Worm (Caenorhabditis elegans) whole organism, L1 larva: ENCODE results near the gene C07E3.3.

Experiments
- C04F5.9 ChIP-seq: sonication (generic microtip); optimal IDR thresholded peaks from 2 replicates; lab custom pipeline; 2016; ENCODE audit warnings: missing genetic modification characterization, missing compliant biosample characterization
- F16B12.6 ChIP-seq: fragments of 150-350 bp; optimal IDR thresholded peaks from 2 replicates; lab custom pipeline; 2014; ENCODE audit warnings: missing biosample characterization, missing genetic modification characterization
- aha-1 ChIP-seq: fragments of 150-350 bp; optimal IDR thresholded peaks from 2 replicates; lab custom pipeline; 2014; ENCODE audit warnings: missing biosample characterization, missing genetic modification characterization
- aly-2 ChIP-seq: fragments of 150-350 bp; optimal IDR thresholded peaks from 2 replicates; lab custom pipeline; 2014; ENCODE audit warnings: missing biosample characterization, missing genetic modification characterization
- ceh-82 ChIP-seq, 3 experiments: fragments of 150-350 bp in 1 of 3; sonication (generic microtip) in 2 of 3; optimal IDR thresholded peaks; 2 replicates each; lab custom pipeline; 2014 to 2017; ENCODE audit warnings: missing biosample characterization in 3 of 3, missing genetic modification characterization in 3 of 3
- ceh-88 ChIP-seq: fragments of 200-800 bp; sonication (Bioruptor generic); IDR thresholded peaks from 2 replicates; pipeline ENCODE4 v1.3.6; 2022; ENCODE audit warnings: missing genetic modification characterization, missing compliant biosample characterization
- ces-1 ChIP-seq: fragments of 150-350 bp; optimal IDR thresholded peaks from 2 replicates; lab custom pipeline; 2014; ENCODE audit warnings: missing biosample characterization, missing genetic modification reagents, missing genetic modification characterization
- dpl-1 ChIP-seq, 3 experiments: fragments of 150-350 bp in 2 of 3; sonication (generic microtip) in 1 of 3; optimal IDR thresholded peaks; 2 replicates each; lab custom pipeline; 2014 to 2017; ENCODE audit warnings: missing biosample characterization in 3 of 3, missing genetic modification characterization in 3 of 3, missing genetic modification reagents in 3 of 3
- dsc-1 ChIP-seq: sonication (generic microtip); optimal IDR thresholded peaks from 2 replicates; lab custom pipeline; 2016; ENCODE audit warnings: mild to moderate bottlenecking, missing genetic modification characterization, missing compliant biosample characterization
- efl-1 ChIP-seq, 4 experiments: fragments of 150-350 bp; optimal IDR thresholded peaks in 3 of 4; peaks in 1 of 4; 1 replicate in 1 of 4; 2 replicates in 3 of 4; lab custom pipeline; 2014; ENCODE audit warnings: missing biosample characterization in 2 of 4, missing genetic modification characterization in 2 of 4, missing genetic modification reagents in 2 of 4
- egl-13 ChIP-seq: sonication (generic microtip); optimal IDR thresholded peaks from 2 replicates; lab custom pipeline; 2016; ENCODE audit warnings: missing genotype, missing genetic modification reagents, missing genetic modification characterization, missing compliant biosample characterization
- egl-27 ChIP-seq, 2 experiments: fragments of 150-350 bp in 1 of 2; sonication (generic microtip); optimal IDR thresholded peaks; 3 replicates each; lab custom pipeline; 2017 to 2018; ENCODE audit warnings: missing biosample characterization in 2 of 2, missing genetic modification characterization in 2 of 2, missing genetic modification reagents in 2 of 2
- fkh-10 ChIP-seq: sonication (generic microtip); optimal IDR thresholded peaks from 2 replicates; lab custom pipeline; 2017; ENCODE audit warnings: missing biosample characterization, missing genetic modification reagents, missing genetic modification characterization
- fkh-8 ChIP-seq: sonication (generic microtip); optimal IDR thresholded peaks from 2 replicates; lab custom pipeline; 2016; ENCODE audit warnings: mild to moderate bottlenecking, missing genetic modification characterization, missing compliant biosample characterization
- grh-1 ChIP-seq: fragments of 200-800 bp; sonication (Bioruptor generic); IDR thresholded peaks from 2 replicates; pipeline ENCODE4 v1.3.6; 2022; ENCODE audit warnings: missing genetic modification reagents, missing genetic modification characterization, missing compliant biosample characterization
- hlh-17 ChIP-seq: fragments of 200-800 bp; sonication (Bioruptor generic); optimal IDR thresholded peaks from 2 replicates; lab custom pipeline; 2018; ENCODE audit warnings: missing genetic modification characterization, mild to moderate bottlenecking, missing compliant biosample characterization, moderate library complexity, borderline replicate concordance
- irx-1 ChIP-seq: sonication (generic microtip); optimal IDR thresholded peaks from 2 replicates; lab custom pipeline; 2016; ENCODE audit warnings: missing genetic modification characterization, missing compliant biosample characterization
- isw-1 ChIP-seq: fragments of 200-800 bp; sonication (Bioruptor generic); IDR thresholded peaks from 2 replicates; pipeline ENCODE4 v1.3.6; 2022; ENCODE audit warnings: missing genetic modification characterization, missing compliant biosample characterization
- lin-13 ChIP-seq: fragments of 150-350 bp; optimal IDR thresholded peaks from 2 replicates; lab custom pipeline; 2014; ENCODE audit warnings: missing biosample characterization, missing genetic modification reagents, missing genetic modification characterization
- lin-14 ChIP-seq: fragments of 200-800 bp; sonication (Bioruptor generic); optimal IDR thresholded peaks from 2 replicates; lab custom pipeline; 2018; ENCODE audit warnings: mild to moderate bottlenecking, missing genetic modification characterization, moderate library complexity, missing compliant biosample characterization
- lin-15B ChIP-seq: fragments of 150-350 bp; sonication (generic microtip); optimal IDR thresholded peaks from 3 replicates; lab custom pipeline; 2014; ENCODE audit warnings: missing biosample characterization, missing genetic modification characterization
- lin-39 ChIP-seq: fragments of 150-350 bp; optimal IDR thresholded peaks from 2 replicates; lab custom pipeline; 2014; ENCODE audit warnings: missing biosample characterization, missing genetic modification reagents, missing genetic modification characterization
- lsy-2 ChIP-seq, 2 experiments: fragments of 150-350 bp; optimal IDR thresholded peaks; 2 replicates each; lab custom pipeline; 2014; ENCODE audit warnings: missing biosample characterization in 2 of 2, missing genetic modification characterization in 2 of 2
- mef-2 ChIP-seq: fragments of 150-350 bp; optimal IDR thresholded peaks from 2 replicates; lab custom pipeline; 2014; ENCODE audit warnings: missing biosample characterization, missing genetic modification characterization
- mep-1 ChIP-seq: fragments of 150-350 bp; optimal IDR thresholded peaks from 2 replicates; lab custom pipeline; 2014; ENCODE audit warnings: missing biosample characterization, missing genetic modification characterization
- nhr-11 ChIP-seq: fragments of 150-350 bp; optimal IDR thresholded peaks from 2 replicates; lab custom pipeline; 2014; ENCODE audit warnings: missing biosample characterization, missing genetic modification characterization
- nhr-20 ChIP-seq: sonication (generic microtip); optimal IDR thresholded peaks from 2 replicates; lab custom pipeline; 2016; ENCODE audit warnings: mild to moderate bottlenecking, missing genetic modification characterization, missing compliant biosample characterization
- nhr-237 ChIP-seq: fragments of 150-350 bp; optimal IDR thresholded peaks from 2 replicates; lab custom pipeline; 2014; ENCODE audit warnings: missing biosample characterization, missing genetic modification characterization
- nhr-28 ChIP-seq: fragments of 150-350 bp; optimal IDR thresholded peaks from 2 replicates; lab custom pipeline; 2014; ENCODE audit warnings: missing biosample characterization, missing genetic modification characterization
- nhr-71 ChIP-seq: sonication (generic microtip); optimal IDR thresholded peaks from 2 replicates; lab custom pipeline; 2016; ENCODE audit warnings: mild to moderate bottlenecking, missing genetic modification characterization, moderate library complexity, missing compliant biosample characterization
- nhr-77 ChIP-seq: fragments of 150-350 bp; optimal IDR thresholded peaks from 2 replicates; lab custom pipeline; 2014; ENCODE audit warnings: missing biosample characterization, missing genetic modification characterization
- nhr-85 ChIP-seq: sonication (generic microtip); peaks from one replicate; lab custom pipeline; 2016; ENCODE audit warnings: missing genetic modification characterization, inconsistent platforms, missing compliant biosample characterization
- rnt-1 ChIP-seq: sonication (generic microtip); optimal IDR thresholded peaks from 2 replicates; lab custom pipeline; 2016; ENCODE audit warnings: mild to moderate bottlenecking, missing genetic modification characterization, moderate library complexity, missing compliant biosample characterization
- snu-23 ChIP-seq: sonication (generic microtip); optimal IDR thresholded peaks from 2 replicates; lab custom pipeline; 2016; ENCODE audit warnings: missing genetic modification characterization, missing compliant biosample characterization
- sox-4 ChIP-seq: sonication (generic microtip); optimal IDR thresholded peaks from 2 replicates; lab custom pipeline; 2016; ENCODE audit warnings: missing genetic modification characterization, missing compliant biosample characterization
- sptf-1 ChIP-seq: fragments of 150-350 bp; optimal IDR thresholded peaks from 2 replicates; lab custom pipeline; 2014; ENCODE audit warnings: missing biosample characterization, missing genetic modification characterization
- swsn-7 ChIP-seq: sonication (generic microtip); optimal IDR thresholded peaks from 2 replicates; lab custom pipeline; 2016; ENCODE audit warnings: missing genetic modification characterization, missing compliant biosample characterization
- unc-130 ChIP-seq: fragments of 150-350 bp; optimal IDR thresholded peaks from 2 replicates; lab custom pipeline; 2017; ENCODE audit warnings: missing biosample characterization, missing genetic modification characterization, inconsistent platforms
- unc-86 ChIP-seq: sonication (generic microtip); optimal IDR thresholded peaks from 2 replicates; lab custom pipeline; 2016; ENCODE audit warnings: missing genetic modification characterization, missing compliant biosample characterization
- vab-15 ChIP-seq: sonication (generic microtip); optimal IDR thresholded peaks from 2 replicates; lab custom pipeline; 2017; ENCODE audit warnings: missing genotype, mild to moderate bottlenecking, missing genetic modification characterization, missing compliant biosample characterization
- zag-1 ChIP-seq: fragments of 150-350 bp; optimal IDR thresholded peaks from 2 replicates; lab custom pipeline; 2014; ENCODE audit warnings: missing biosample characterization, missing genetic modification characterization
- zip-4 ChIP-seq: fragments of 200-800 bp; sonication (Bioruptor generic); optimal IDR thresholded peaks from 2 replicates; lab custom pipeline; 2018; ENCODE audit warnings: mild to moderate bottlenecking, missing genetic modification characterization, moderate library complexity, missing compliant biosample characterization
- ztf-11 ChIP-seq, 2 experiments: sonication (generic microtip); optimal IDR thresholded peaks; 2 replicates each; lab custom pipeline; 2016 to 2017; ENCODE audit warnings: missing genetic modification characterization in 2 of 2, missing biosample characterization in 1 of 2, missing compliant biosample characterization in 1 of 2
- ztf-4 ChIP-seq: fragments of 150-350 bp; optimal IDR thresholded peaks from 2 replicates; lab custom pipeline; 2014; ENCODE audit warnings: missing biosample characterization, missing genetic modification characterization

Gene C07E3.3

ce11 chrII:10315252-10315651, 42.1 kb downstream of the C07E3.3 start, which contains the start of gene idpp-8:
Gene idpp-8 (plus strand): TSS chrII:10315552.
- TF ChIP-seq nhr-11 (tag; lab: Kevin White, UChicago) (no peak), aly-2 (no peak), snu-23 (GFP tag; lab: Kevin White, UChicago) (no peak), egl-27 (tag; optimal IDR thresholded peaks at IDR 0.05; lab: Kevin White, UChicago) (no peak), egl-13 (tag; lab: Kevin White, UChicago) (no peak), fkh-10 (GFP tag; lab: Kevin White, UChicago) (no peak), unc-86 (tag; lab: Kevin White, UChicago) (no peak), F16B12.6 (tag; lab: Kevin White, UChicago) (no peak), aha-1 (tag; lab: Kevin White, UChicago) (no peak), sptf-1 (tag; lab: Kevin White, UChicago) (no peak), swsn-7 (tag; lab: Kevin White, UChicago) (no peak), lin-15B (tag; lab: Kevin White, UChicago) (no peak), C04F5.9 (tag; lab: Kevin White, UChicago) (no peak), nhr-20 (tag; lab: Kevin White, UChicago) (no peak), fkh-8 (no peak), lin-14 (no peak), efl-1 (optimal IDR thresholded peaks at IDR 0.05; lab: Kevin White, UChicago) (no peak), efl-1 (GFP tag; optimal IDR thresholded peaks at IDR 0.05 in 1 of 2; lab: Kevin White, UChicago) (no peak)

ce11 chrII:10311973-10312372, 45.3 kb downstream of the C07E3.3 start, which contains the start of gene srlf-34:
Gene srlf-34 (plus strand): TSS chrII:10312293.
- peak; percentile 76 for TF ChIP-seq nhr-85 (tag; lab: Kevin White, UChicago)
- no peak for TF ChIP-seq efl-1 (optimal IDR thresholded peaks at IDR 0.05; lab: Kevin White, UChicago)
- peak in 1 of 2 experiments; percentile 10 for TF ChIP-seq efl-1 (GFP tag; optimal IDR thresholded peaks at IDR 0.05 in 1 of 2; lab: Kevin White, UChicago)
- TF ChIP-seq vab-15 (tag; lab: Kevin White, UChicago), result no peak
- no peak for TF ChIP-seq unc-130 (tag; lab: Kevin White, UChicago)

DNA sequence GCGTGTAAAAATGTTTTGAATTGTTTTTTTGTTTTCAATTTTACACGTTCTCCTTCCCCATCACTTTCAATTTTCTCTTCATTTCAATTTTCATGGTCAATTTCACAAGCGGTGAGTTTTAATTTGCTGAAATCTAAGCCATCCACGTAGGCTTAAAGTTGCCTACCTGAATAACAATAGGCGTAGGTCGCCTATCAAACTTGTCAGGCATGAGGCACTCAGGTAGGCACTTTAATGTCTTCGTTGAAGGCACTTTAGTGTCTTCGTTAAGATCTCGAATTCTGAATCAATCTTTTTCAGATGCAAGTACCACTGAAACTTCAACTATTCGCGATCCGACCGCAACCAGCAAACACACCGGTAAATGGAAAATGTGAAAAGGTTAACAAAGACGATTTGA, 48.0 kb downstream of the C07E3.3 start, which contains the start of gene ZK970.8:
TSS of gene ZK970.8 (plus strand) at position 301 of the 400 bp plus-strand sequence.
- TF ChIP-seq zip-4 (GFP tag; lab: Kevin White, UChicago), result no peak
- no peak for TF ChIP-seq snu-23 (GFP tag; lab: Kevin White, UChicago)
- TF ChIP-seq nhr-77 (tag; lab: Kevin White, UChicago), result no peak
- TF ChIP-seq aha-1 (tag; lab: Kevin White, UChicago), result no peak
- no peak for TF ChIP-seq lin-39 (tag; lab: Kevin White, UChicago)
- TF ChIP-seq dpl-1 (GFP tag; optimal IDR thresholded peaks at IDR 0.05; lab: Kevin White, UChicago), result no peak
- no peak for TF ChIP-seq mep-1
- no peak for TF ChIP-seq mef-2 (tag; lab: Kevin White, UChicago)
- TF ChIP-seq ces-1 (GFP tag; lab: Kevin White, UChicago), result no peak
- TF ChIP-seq dsc-1 (tag; lab: Kevin White, UChicago), result no peak
- TF ChIP-seq zag-1, result no peak

- TF ChIP-seq lin-13 (GFP tag; lab: Kevin White, UChicago), result no peak
- no peak for TF ChIP-seq nhr-237
- TF ChIP-seq irx-1, result no peak
- no peak for TF ChIP-seq mef-2 (tag; lab: Kevin White, UChicago)
- TF ChIP-seq nhr-71 (tag; lab: Kevin White, UChicago), result no peak
- TF ChIP-seq rnt-1 (tag; lab: Kevin White, UChicago), result no peak
These were observed 48.6 kb downstream of the C07E3.3 start, which contains the start of gene gcy-4 for ce11 chrII:10308726-10309125. Gene gcy-4 (minus strand): TSS chrII:10308826.

- TF ChIP-seq nhr-28 (tag; lab: Kevin White, UChicago) (no peak), unc-130 (tag; lab: Kevin White, UChicago) (peak; percentile 78), ztf-11 (tag; optimal IDR thresholded peaks at IDR 0.05; lab: Kevin White, UChicago) (peak in 1 of 2 experiments; percentile 59), nhr-77 (tag; lab: Kevin White, UChicago) (no peak), ceh-82 (tag; optimal IDR thresholded peaks at IDR 0.05; lab: Kevin White, UChicago) (peak; percentile 44 to 63 (median 61)), isw-1 (peak; percentile 48), zip-4 (GFP tag; lab: Kevin White, UChicago) (no peak), unc-86 (tag; lab: Kevin White, UChicago) (peak; percentile 57), hlh-17 (no peak), sox-4 (tag; lab: Kevin White, UChicago) (peak; percentile 13), ztf-4 (peak; percentile 26), dpl-1 (GFP tag; optimal IDR thresholded peaks at IDR 0.05; lab: Kevin White, UChicago) (peak; percentile 35 to 72 (median 66)), lsy-2 (tag; optimal IDR thresholded peaks at IDR 0.05; lab: Kevin White, UChicago) (peak; percentile 61 to 78), ceh-88 (GFP tag; lab: Robert Waterston, UW) (peak; percentile 35; the same call in 1 of the 2 replicates), nhr-11 (tag; lab: Kevin White, UChicago) (no peak), grh-1 (peak; percentile 51)
These were observed 53.6 kb downstream of the C07E3.3 start, which contains the start of gene vha-9 for ce11 chrII:10303663-10304115. Gene vha-9 (minus strand): TSS chrII:10303713.
